Worm (Caenorhabditis elegans): Measurements from ENCODE around the gene T22F7.4.
A peak's percentile ranks its signal among the peaks of the same experiment; 100 is the strongest.

Gene T22F7.4

ce11 chrIII:535266-536107 lies 8.8 kb upstream of the T22F7.4 start (continued):
- TF ChIP-seq F13H6.1 (tag; optimal IDR thresholded peaks at IDR 0.05) (peak; percentile 12), ztf-1 (GFP tag; conservative IDR thresholded peaks at IDR 0.05) (no peak)

ce11 chrIII:532152-532551 lies 5.4 kb upstream of the T22F7.4 start:
- TF ChIP-seq C34F6.9 (tag; optimal IDR thresholded peaks at IDR 0.05) (no peak), nhr-77 (tag; optimal IDR thresholded peaks at IDR 0.05) (no peak), elt-3 (tag; optimal IDR thresholded peaks at IDR 0.05) (no peak), nhr-21 (tag; optimal IDR thresholded peaks at IDR 0.05) (no peak), sma-3 (GFP tag; optimal IDR thresholded peaks at IDR 0.05) (no peak), nhr-129 (tag; optimal IDR thresholded peaks at IDR 0.05) (no peak), nhr-11 (tag; optimal IDR thresholded peaks at IDR 0.05) (no peak), alr-1 (tag; optimal IDR thresholded peaks at IDR 0.05) (no peak), sma-9 (GFP tag; optimal IDR thresholded peaks at IDR 0.05) (no peak), sma-9 (tag; optimal IDR thresholded peaks at IDR 0.05) (no peak), dmd-4 (tag; optimal IDR thresholded peaks at IDR 0.05) (no peak), ceh-16 (tag; optimal IDR thresholded peaks at IDR 0.05) (no peak), ztf-4 (tag; optimal IDR thresholded peaks at IDR 0.05) (no peak)

ce11 chrIII:530899-531298 lies 4.2 kb upstream of the T22F7.4 start:
- peak; percentile 31 for TF ChIP-seq fos-1 (tag; optimal IDR thresholded peaks at IDR 0.05)
- TF ChIP-seq C34F6.9 (tag; optimal IDR thresholded peaks at IDR 0.05) = no peak
- no peak for TF ChIP-seq nhr-10 (tag; optimal IDR thresholded peaks at IDR 0.05)
- no peak for TF ChIP-seq ama-1 (optimal IDR thresholded peaks at IDR 0.05)

ce11 chrIII:523944-524343 lies 2.8 kb downstream of the T22F7.4 start, which contains the start of gene T22F7.3:
T22F7.3 (minus strand) TSS chrIII:524044.
- TF ChIP-seq gmeb-1 (tag; optimal IDR thresholded peaks at IDR 0.05) = no peak
- TF ChIP-seq R02D3.7 (tag; optimal IDR thresholded peaks at IDR 0.05) = no peak
- no peak for TF ChIP-seq ceh-16 (tag; optimal IDR thresholded peaks at IDR 0.05)
- no peak for TF ChIP-seq blmp-1 (tag; optimal IDR thresholded peaks at IDR 0.05; ENCODE audit: insufficient read depth)
- no peak for TF ChIP-seq ceh-82 (tag; optimal IDR thresholded peaks at IDR 0.05)
- TF ChIP-seq elt-3 (tag; optimal IDR thresholded peaks at IDR 0.05) = no peak
- TF ChIP-seq zag-1 (tag; optimal IDR thresholded peaks at IDR 0.05) = no peak
- TF ChIP-seq F13H6.1 (tag; optimal IDR thresholded peaks at IDR 0.05) = no peak
- TF ChIP-seq crh-2 (tag; optimal IDR thresholded peaks at IDR 0.05) = no peak
- no peak for TF ChIP-seq nhr-21 (tag; optimal IDR thresholded peaks at IDR 0.05)
- no peak for TF ChIP-seq lsy-2 (tag; optimal IDR thresholded peaks at IDR 0.05)
- no peak for TF ChIP-seq unc-55 (GFP tag; optimal IDR thresholded peaks at IDR 0.05)
- no peak for TF ChIP-seq nhr-10 (tag; optimal IDR thresholded peaks at IDR 0.05)
- TF ChIP-seq C34F6.9 (tag; optimal IDR thresholded peaks at IDR 0.05) = no peak
- no peak for TF ChIP-seq snpc-4 (tag; optimal IDR thresholded peaks at IDR 0.05)
- no peak for TF ChIP-seq peb-1 (tag; optimal IDR thresholded peaks at IDR 0.05)
- no peak for TF ChIP-seq alr-1 (tag; optimal IDR thresholded peaks at IDR 0.05)
- no peak for TF ChIP-seq nhr-77 (tag; optimal IDR thresholded peaks at IDR 0.05)

ce11 chrIII:513360-513759 lies 13.4 kb downstream of the T22F7.4 start:
- TF ChIP-seq snpc-4 (tag; optimal IDR thresholded peaks at IDR 0.05) (no peak), ztf-1 (GFP tag; conservative IDR thresholded peaks at IDR 0.05) (no peak), lin-13 (GFP tag; optimal IDR thresholded peaks at IDR 0.05) (no peak), sem-4 (tag; optimal IDR thresholded peaks at IDR 0.05) (no peak), ceh-82 (tag; optimal IDR thresholded peaks at IDR 0.05) (no peak), fos-1 (tag; optimal IDR thresholded peaks at IDR 0.05) (no peak), sma-3 (GFP tag; optimal IDR thresholded peaks at IDR 0.05) (no peak), elt-3 (tag; optimal IDR thresholded peaks at IDR 0.05) (no peak), nhr-10 (tag; optimal IDR thresholded peaks at IDR 0.05) (no peak), ztf-11 (tag; optimal IDR thresholded peaks at IDR 0.05) (no peak), lin-39 (tag; optimal IDR thresholded peaks at IDR 0.05) (no peak), lsy-2 (tag; optimal IDR thresholded peaks at IDR 0.05) (no peak)

ce11 chrIII:512117-512516 lies 14.6 kb downstream of the T22F7.4 start, which contains the start of gene F30H5.3:
F30H5.3 (minus strand) TSS chrIII:512217.
- TF ChIP-seq sma-9 (GFP tag; optimal IDR thresholded peaks at IDR 0.05) = no peak
- no peak for TF ChIP-seq sma-9 (tag; optimal IDR thresholded peaks at IDR 0.05)
- TF ChIP-seq peb-1 (tag; optimal IDR thresholded peaks at IDR 0.05) = no peak
- TF ChIP-seq C34F6.9 (tag; optimal IDR thresholded peaks at IDR 0.05) = no peak
- no peak for TF ChIP-seq lin-13 (GFP tag; optimal IDR thresholded peaks at IDR 0.05)
- no peak for TF ChIP-seq unc-62 (GFP tag; optimal IDR thresholded peaks at IDR 0.05)
- TF ChIP-seq ceh-82 (tag; optimal IDR thresholded peaks at IDR 0.05) = no peak
- TF ChIP-seq nhr-6 (tag; optimal IDR thresholded peaks at IDR 0.05) = no peak
- no peak for TF ChIP-seq Y55F3AM.14 (GFP tag; optimal IDR thresholded peaks at IDR 0.05)
- no peak for TF ChIP-seq egl-27 (tag; optimal IDR thresholded peaks at IDR 0.05)
- no peak for TF ChIP-seq elt-1 (tag; optimal IDR thresholded peaks at IDR 0.05)
- no peak for TF ChIP-seq dmd-4 (tag; optimal IDR thresholded peaks at IDR 0.05)
- TF ChIP-seq nhr-23 (tag; optimal IDR thresholded peaks at IDR 0.05) = no peak
- no peak for TF ChIP-seq R02D3.7 (tag; optimal IDR thresholded peaks at IDR 0.05)
- no peak for TF ChIP-seq zag-1 (tag; optimal IDR thresholded peaks at IDR 0.05)
- TF ChIP-seq lsy-2 (tag; optimal IDR thresholded peaks at IDR 0.05) = no peak
- TF ChIP-seq blmp-1 (tag; optimal IDR thresholded peaks at IDR 0.05; ENCODE audit: insufficient read depth) = no peak
- no peak for TF ChIP-seq nhr-129 (tag; optimal IDR thresholded peaks at IDR 0.05)

Measured in whole organism, L2 larva.